Fruit fly (Drosophila melanogaster) Kc167 (cell line): ENCODE results near the gene CG14795.

Experiments
- Myc ChIP-seq: fragments of >200 bp; optimal IDR thresholded peaks from 2 replicates; lab custom pipeline; 2017; ENCODE audit warnings: missing external identifiers
- ttk ChIP-seq: sonication (Bioruptor generic); optimal IDR thresholded peaks from 2 replicates; lab custom pipeline; 2017; ENCODE audit warnings: missing external identifiers

DNA sequence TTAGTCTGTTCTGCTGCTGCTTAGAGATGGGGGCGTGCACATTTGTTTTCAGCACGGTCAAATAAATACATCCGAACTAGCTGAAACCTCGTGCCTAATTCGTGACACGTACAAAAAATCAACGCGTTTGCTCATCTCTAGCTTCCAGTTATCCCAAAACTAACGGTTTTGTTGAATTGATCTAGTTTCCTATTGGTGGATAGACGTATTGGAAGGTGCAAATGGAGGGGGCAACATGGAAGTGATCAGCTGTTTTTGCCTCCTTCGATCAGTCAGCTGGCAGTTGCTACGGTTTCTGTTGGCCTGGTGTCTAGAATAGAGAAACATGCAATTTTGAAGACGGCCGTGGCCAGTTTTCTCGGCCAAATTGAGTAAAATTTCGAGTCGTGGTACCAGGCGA is 5.0 kb upstream of the CG14795 start:
- no peak for TF ChIP-seq Myc (lab: Kevin White, UChicago)
- no peak for TF ChIP-seq ttk (lab: Kevin White, UChicago)
